Worm (Caenorhabditis elegans) whole organism, young adult: ENCODE results near the gene W02B12.1.

Experiments
- B0019.2 ChIP-seq: fragments of 200-800 bp; sonication (Bioruptor generic); conservative IDR thresholded peaks from 2 replicates; pipeline ENCODE4 v1.3.6; 2022; ENCODE audit warnings: missing genetic modification reagents, missing genetic modification characterization, missing compliant biosample characterization
- B0035.1 ChIP-seq: sonication (generic microtip); optimal IDR thresholded peaks from 2 replicates; lab custom pipeline; 2016; ENCODE audit warnings: missing genetic modification characterization, mild to moderate bottlenecking, missing compliant biosample characterization, missing genotype, missing genetic modification reagents
- B0261.1 ChIP-seq: sonication (generic microtip); optimal IDR thresholded peaks from 2 replicates; lab custom pipeline; 2016; ENCODE audit warnings: mild to moderate bottlenecking, missing genetic modification characterization, moderate library complexity, missing compliant biosample characterization
- B0336.3 ChIP-seq: fragments of 200-800 bp; sonication (Bioruptor generic); IDR thresholded peaks from 2 replicates; pipeline ENCODE4 v1.3.6; 2022; ENCODE audit warnings: missing genetic modification characterization, missing compliant biosample characterization
- C06A6.2 ChIP-seq: fragments of 200-800 bp; sonication (Bioruptor generic); conservative IDR thresholded peaks from 2 replicates; pipeline ENCODE4 v1.3.6; 2022; ENCODE audit warnings: missing genetic modification characterization, missing compliant biosample characterization
- C17E4.6 ChIP-seq: fragments of 200-800 bp; sonication (Bioruptor generic); IDR thresholded peaks from 2 replicates; pipeline ENCODE4 v1.3.6; 2022; ENCODE audit warnings: missing genetic modification reagents, missing genetic modification characterization, missing compliant biosample characterization
- D2030.7 ChIP-seq: fragments of 200-800 bp; sonication (Bioruptor generic); IDR thresholded peaks from 2 replicates; pipeline ENCODE4 v1.3.6; 2022; ENCODE audit warnings: missing genetic modification reagents, missing genetic modification characterization, missing compliant biosample characterization
- F37B4.10 ChIP-seq: fragments of 200-800 bp; sonication (Bioruptor generic); IDR thresholded peaks from 2 replicates; pipeline ENCODE4 v1.3.6; 2022; ENCODE audit warnings: missing genetic modification characterization, missing compliant biosample characterization
- F39B2.1 ChIP-seq: fragments of 200-800 bp; sonication (Bioruptor generic); IDR thresholded peaks from 2 replicates; pipeline ENCODE4 v1.3.6; 2022; ENCODE audit warnings: missing genetic modification reagents, missing genetic modification characterization, missing compliant biosample characterization
- F55B11.4 ChIP-seq: sonication (generic microtip); optimal IDR thresholded peaks from 2 replicates; lab custom pipeline; 2016; ENCODE audit warnings: missing compliant biosample characterization, missing genetic modification characterization, borderline replicate concordance; ENCODE audit not compliant: insufficient read depth
- K11D2.4 ChIP-seq: fragments of 200-800 bp; sonication (Bioruptor generic); IDR thresholded peaks from 2 replicates; pipeline ENCODE4 v1.3.6; 2022; ENCODE audit warnings: missing genetic modification reagents, missing genetic modification characterization, missing compliant biosample characterization
- T26A5.8 ChIP-seq: sonication (generic microtip); optimal IDR thresholded peaks from 2 replicates; lab custom pipeline; 2016; ENCODE audit warnings: missing genetic modification characterization, missing compliant biosample characterization
- Y53G8AR.9 ChIP-seq: fragments of 200-800 bp; sonication (Bioruptor generic); conservative IDR thresholded peaks from 2 replicates; pipeline ENCODE4 v1.3.6; 2022; ENCODE audit warnings: missing genetic modification reagents, missing genetic modification characterization, missing compliant biosample characterization
- Y95B8A.8 ChIP-seq: fragments of 200-800 bp; sonication (Bioruptor generic); IDR thresholded peaks from 2 replicates; pipeline ENCODE4 v1.3.6; 2022; ENCODE audit warnings: missing genetic modification reagents, missing genetic modification characterization, missing compliant biosample characterization
- athp-1 ChIP-seq: sonication (generic microtip); optimal IDR thresholded peaks from 2 replicates; lab custom pipeline; 2017; ENCODE audit warnings: mild to moderate bottlenecking, missing genetic modification characterization, missing compliant biosample characterization
- attf-5 ChIP-seq: fragments of 200-800 bp; sonication (Bioruptor generic); optimal IDR thresholded peaks from 2 replicates; lab custom pipeline; 2018; ENCODE audit warnings: mild to moderate bottlenecking, missing genetic modification characterization, missing compliant biosample characterization
- attf-6 ChIP-seq: fragments of 200-800 bp; sonication (Bioruptor generic); IDR thresholded peaks from 2 replicates; pipeline ENCODE4 v1.3.6; 2022; ENCODE audit warnings: missing genetic modification reagents, missing genetic modification characterization, missing compliant biosample characterization
- bed-2 ChIP-seq: fragments of 200-800 bp; sonication (Bioruptor generic); IDR thresholded peaks from 2 replicates; pipeline ENCODE4 v1.3.6; 2022; ENCODE audit warnings: missing genetic modification reagents, missing genetic modification characterization, missing compliant biosample characterization
- cebp-2 ChIP-seq: fragments of 200-800 bp; sonication (Bioruptor generic); IDR thresholded peaks from 2 replicates; pipeline ENCODE4 v1.3.6; 2022; ENCODE audit warnings: missing genetic modification characterization, missing compliant biosample characterization
- ceh-40 ChIP-seq: fragments of 200-800 bp; sonication (Bioruptor generic); IDR thresholded peaks from 2 replicates; pipeline ENCODE4 v1.3.6; 2022; ENCODE audit warnings: missing genetic modification characterization, missing compliant biosample characterization
- ceh-58 ChIP-seq: fragments of 200-800 bp; sonication (Bioruptor generic); IDR thresholded peaks from 2 replicates; pipeline ENCODE4 v1.3.6; 2022; ENCODE audit warnings: missing genetic modification characterization, missing compliant biosample characterization
- chd-7 ChIP-seq: sonication (generic microtip); optimal IDR thresholded peaks from 2 replicates; lab custom pipeline; 2016; ENCODE audit warnings: mild to moderate bottlenecking, missing genetic modification characterization, moderate library complexity, missing compliant biosample characterization
- dox-1 ChIP-seq: fragments of 200-800 bp; sonication (Bioruptor generic); IDR thresholded peaks from 2 replicates; pipeline ENCODE4 v1.3.6; 2022; ENCODE audit warnings: missing genetic modification reagents, missing genetic modification characterization, missing compliant biosample characterization
- dpff-1 ChIP-seq: sonication (generic microtip); optimal IDR thresholded peaks from 2 replicates; lab custom pipeline; 2017; ENCODE audit warnings: mild to moderate bottlenecking, missing genetic modification characterization, missing compliant biosample characterization
- dpl-1 ChIP-seq: fragments of 150-350 bp; optimal IDR thresholded peaks from 2 replicates; lab custom pipeline; 2014; ENCODE audit warnings: missing biosample characterization, missing genetic modification reagents, missing genetic modification characterization
- him-1 ChIP-seq: sonication (generic microtip); optimal IDR thresholded peaks from 2 replicates; lab custom pipeline; 2016; ENCODE audit warnings: missing genotype, missing genetic modification reagents, missing genetic modification characterization, missing compliant biosample characterization
- hlh-12 ChIP-seq: sonication (generic microtip); optimal IDR thresholded peaks from 2 replicates; lab custom pipeline; 2016; ENCODE audit warnings: missing genetic modification characterization, missing compliant biosample characterization
- hmg-1.2 ChIP-seq: fragments of 200-800 bp; sonication (Bioruptor generic); IDR thresholded peaks from 2 replicates; pipeline ENCODE4 v1.3.6; 2022; ENCODE audit warnings: missing genetic modification reagents, missing genetic modification characterization, missing compliant biosample characterization
- hrde-1 ChIP-seq: sonication (generic microtip); optimal IDR thresholded peaks from 2 replicates; lab custom pipeline; 2016; ENCODE audit warnings: missing genetic modification characterization, mild to moderate bottlenecking, missing compliant biosample characterization, moderate library complexity, missing genotype, missing genetic modification reagents, borderline replicate concordance
- hsf-1 ChIP-seq: fragments of 200-800 bp; sonication (Bioruptor generic); IDR thresholded peaks from 2 replicates; pipeline ENCODE4 v1.3.6; 2022; ENCODE audit warnings: missing genetic modification reagents, missing genetic modification characterization, missing compliant biosample characterization
- lin-26 ChIP-seq: fragments of 200-800 bp; sonication (Bioruptor generic); IDR thresholded peaks from 2 replicates; pipeline ENCODE4 v1.3.6; 2022; ENCODE audit warnings: missing genetic modification reagents, missing genetic modification characterization, missing compliant biosample characterization
- lin-35 ChIP-seq, 3 experiments: fragments of 150-350 bp in 2 of 3; sonication (generic microtip) in 1 of 3; optimal IDR thresholded peaks; 2 replicates each; lab custom pipeline; 2014 to 2018; ENCODE audit warnings: missing biosample characterization in 3 of 3, missing genetic modification characterization in 3 of 3, missing genetic modification reagents in 3 of 3
- mxl-1 ChIP-seq: sonication (generic microtip); optimal IDR thresholded peaks from 2 replicates; lab custom pipeline; 2016; ENCODE audit warnings: missing genetic modification characterization, missing compliant biosample characterization
- nfya-2 ChIP-seq: fragments of 200-800 bp; sonication (Bioruptor generic); IDR thresholded peaks from 2 replicates; pipeline ENCODE4 v1.3.6; 2022; ENCODE audit warnings: missing genetic modification reagents, missing genetic modification characterization, missing compliant biosample characterization
- nhr-120 ChIP-seq: fragments of 200-800 bp; sonication (Bioruptor generic); IDR thresholded peaks from 2 replicates; pipeline ENCODE4 v1.3.6; 2022; ENCODE audit warnings: missing genetic modification characterization, missing compliant biosample characterization
- nhr-179 ChIP-seq: sonication (generic microtip); optimal IDR thresholded peaks from 2 replicates; lab custom pipeline; 2016; ENCODE audit warnings: mild to moderate bottlenecking, missing genetic modification characterization, missing compliant biosample characterization
- nhr-90 ChIP-seq: sonication (generic microtip); optimal IDR thresholded peaks from 2 replicates; lab custom pipeline; 2016; ENCODE audit warnings: missing genotype, mild to moderate bottlenecking, missing genetic modification characterization, missing compliant biosample characterization
- pha-4 ChIP-seq: fragments of 150-350 bp; sonication (generic microtip); optimal IDR thresholded peaks from 2 replicates; lab custom pipeline; 2014; ENCODE audit warnings: missing biosample characterization, missing genetic modification reagents, missing genetic modification characterization
- rcor-1 ChIP-seq: fragments of 200-800 bp; sonication (Bioruptor generic); IDR thresholded peaks from 2 replicates; pipeline ENCODE4 v1.3.6; 2022; ENCODE audit warnings: missing genetic modification reagents, missing genetic modification characterization, missing compliant biosample characterization
- rec-8 ChIP-seq, 2 experiments: sonication (generic microtip); optimal IDR thresholded peaks; 2 replicates each; lab custom pipeline; 2016; ENCODE audit warnings: mild to moderate bottlenecking in 2 of 2, missing genetic modification characterization in 2 of 2, missing genetic modification reagents in 2 of 2, missing genotype in 2 of 2, missing biosample characterization in 1 of 2, missing compliant biosample characterization in 1 of 2, moderate library complexity in 1 of 2
- sdz-38 ChIP-seq: sonication (generic microtip); optimal IDR thresholded peaks from 2 replicates; lab custom pipeline; 2016; ENCODE audit warnings: missing genotype, missing genetic modification characterization, missing compliant biosample characterization
- somi-1 ChIP-seq: fragments of 200-800 bp; sonication (Bioruptor generic); optimal IDR thresholded peaks from 2 replicates; lab custom pipeline; 2018; ENCODE audit warnings: mild to moderate bottlenecking, missing genetic modification characterization, missing compliant biosample characterization
- sptf-2 ChIP-seq: fragments of 200-800 bp; sonication (Bioruptor generic); optimal IDR thresholded peaks from 2 replicates; lab custom pipeline; 2018; ENCODE audit warnings: mild to moderate bottlenecking, missing genetic modification characterization, missing compliant biosample characterization
- tbp1 ChIP-seq: fragments of 200-800 bp; sonication (Bioruptor generic); optimal IDR thresholded peaks from 2 replicates; lab custom pipeline; 2018; ENCODE audit warnings: mild to moderate bottlenecking, missing genetic modification characterization, missing compliant biosample characterization
- tlf-1 ChIP-seq: fragments of 200-800 bp; sonication (Bioruptor generic); optimal IDR thresholded peaks from 2 replicates; lab custom pipeline; 2018; ENCODE audit warnings: mild to moderate bottlenecking, missing genetic modification characterization, missing compliant biosample characterization
- xnd-1 ChIP-seq: sonication (generic microtip); optimal IDR thresholded peaks from 2 replicates; lab custom pipeline; 2016; ENCODE audit warnings: missing genotype, missing genetic modification reagents, missing genetic modification characterization, missing compliant biosample characterization
- zfh-2 ChIP-seq: fragments of 200-800 bp; sonication (Bioruptor generic); conservative IDR thresholded peaks from 2 replicates; pipeline ENCODE4 v1.3.6; 2022; ENCODE audit warnings: missing genetic modification reagents, missing genetic modification characterization, missing compliant biosample characterization
- ztf-25 ChIP-seq: fragments of 200-800 bp; sonication (Bioruptor generic); IDR thresholded peaks from 2 replicates; pipeline ENCODE4 v1.3.6; 2022; ENCODE audit warnings: missing genetic modification reagents, missing genetic modification characterization, missing compliant biosample characterization
- ztf-3 ChIP-seq: fragments of 200-800 bp; sonication (Bioruptor generic); optimal IDR thresholded peaks from 2 replicates; lab custom pipeline; 2018; ENCODE audit warnings: mild to moderate bottlenecking, missing genetic modification characterization, missing compliant biosample characterization

W02B12.1 gene

ce11 chrII:11473525-11474181, 24.8 kb downstream of the W02B12.1 start, which contains the start of the genes metl-1 and W02B12.11:
Gene metl-1 (minus strand): TSS chrII:11473575.
Gene W02B12.11 (plus strand): TSS chrII:11473861.
- peak in 1 of 2 experiments; percentile 28 for TF ChIP-seq rec-8 (tag; optimal IDR thresholded peaks at IDR 0.05; lab: Kevin White, UChicago)
- no peak for TF ChIP-seq mxl-1 (tag; lab: Kevin White, UChicago)
- TF ChIP-seq bed-2 (GFP tag; lab: Robert Waterston, UW), result no peak
- TF ChIP-seq dpff-1 (tag; lab: Kevin White, UChicago), result no peak
- no peak for TF ChIP-seq F39B2.1
- TF ChIP-seq hsf-1, result peak; percentile 79
- TF ChIP-seq lin-26 (GFP tag; lab: Robert Waterston, UW), result peak; percentile 59; the same call in 1 of the 2 replicates
- TF ChIP-seq attf-6 (GFP tag; lab: Robert Waterston, UW), result no peak
- no peak for TF ChIP-seq hlh-12
- peak; percentile 50 for TF ChIP-seq somi-1
- no peak for TF ChIP-seq nfya-2 (GFP tag; lab: Robert Waterston, UW)
- TF ChIP-seq zfh-2 (GFP tag; lab: Robert Waterston, UW), result peak; percentile 69; the same call in 1 of the 2 replicates
- peak; percentile 92 for TF ChIP-seq rcor-1 (GFP tag; lab: Robert Waterston, UW)
- no peak for TF ChIP-seq Y95B8A.8 (GFP tag; lab: Robert Waterston, UW)
- TF ChIP-seq Y53G8AR.9, result peak; percentile 93
- TF ChIP-seq dpl-1 (GFP tag; lab: Kevin White, UChicago), result peak; percentile 29
- TF ChIP-seq pha-4 (tag; lab: Kevin White, UChicago), result no peak
- TF ChIP-seq B0019.2, result no peak; the same call in 1 of the 2 replicates
- no peak for TF ChIP-seq nhr-90
- peak; percentile 89 for TF ChIP-seq dox-1 (GFP tag; lab: Robert Waterston, UW)
- TF ChIP-seq K11D2.4 (GFP tag; lab: Robert Waterston, UW), result peak; percentile 83
- peak; percentile 85 for TF ChIP-seq B0336.3 (GFP tag; lab: Robert Waterston, UW)
- TF ChIP-seq hrde-1 (tag; lab: Kevin White, UChicago), result no peak
- TF ChIP-seq F37B4.10 (GFP tag; lab: Robert Waterston, UW), result no peak
- peak; percentile 9 for TF ChIP-seq B0035.1 (tag; lab: Kevin White, UChicago)
- TF ChIP-seq ztf-25 (GFP tag; lab: Robert Waterston, UW), result no peak
- TF ChIP-seq tlf-1 (GFP tag; lab: Kevin White, UChicago), result peak; percentile 74
- no peak for TF ChIP-seq T26A5.8 (tag; lab: Kevin White, UChicago)
- no peak for TF ChIP-seq F55B11.4 (tag; lab: Kevin White, UChicago)
- peak; percentile 78 for TF ChIP-seq attf-5 (GFP tag; lab: Kevin White, UChicago)
- no peak for TF ChIP-seq athp-1 (tag; lab: Kevin White, UChicago)
- TF ChIP-seq ceh-40 (GFP tag; lab: Robert Waterston, UW), result no peak
- peak; percentile 80 for TF ChIP-seq D2030.7 (GFP tag; lab: Robert Waterston, UW)
- TF ChIP-seq xnd-1, result peak; percentile 61
- TF ChIP-seq cebp-2, result no peak
- no peak for TF ChIP-seq ceh-58
- TF ChIP-seq sdz-38 (tag; lab: Kevin White, UChicago), result no peak
- peak in 2 of 3 experiments; percentile 53 to 82 for TF ChIP-seq lin-35 (GFP tag; optimal IDR thresholded peaks at IDR 0.05; lab: Kevin White, UChicago)
- no peak for TF ChIP-seq ztf-3 (GFP tag; lab: Kevin White, UChicago)
- peak; percentile 68 for TF ChIP-seq tbp1 (GFP tag; lab: Kevin White, UChicago)
- TF ChIP-seq C06A6.2, result peak; percentile 69
- TF ChIP-seq him-1, result no peak
- TF ChIP-seq nhr-179 (tag; lab: Kevin White, UChicago), result no peak
- no peak for TF ChIP-seq sptf-2 (GFP tag; lab: Kevin White, UChicago)
- peak; percentile 67; the same call in 1 of the 2 replicates for TF ChIP-seq C17E4.6 (GFP tag; lab: Robert Waterston, UW)
- TF ChIP-seq hmg-1.2 (GFP tag; lab: Robert Waterston, UW), result peak; percentile 92
- TF ChIP-seq B0261.1, result peak; percentile 3
- peak; percentile 52 for TF ChIP-seq chd-7
- no peak for TF ChIP-seq nhr-120
